Worm (Caenorhabditis elegans) whole organism, L4 larva: ENCODE results near the gene col-109.

ENCODE experiments used
- duxl-1 ChIP-seq: sonication (generic microtip); optimal IDR thresholded peaks from 2 replicates; lab custom pipeline; 2016; ENCODE audit warnings: mild to moderate bottlenecking, missing genetic modification characterization, moderate library complexity, missing compliant biosample characterization; ENCODE audit not compliant: poor library complexity
- madf-5 ChIP-seq, 2 experiments: fragments of 200-800 bp; sonication (Bioruptor generic); IDR thresholded peaks; 2 replicates each; pipeline ENCODE4 v1.3.6; 2022; ENCODE audit warnings: missing compliant biosample characterization in 2 of 2, missing genetic modification characterization in 2 of 2
- rbr-2 ChIP-seq: sonication (generic microtip); optimal IDR thresholded peaks from 2 replicates; lab custom pipeline; 2016; ENCODE audit warnings: missing genotype, missing genetic modification characterization, missing compliant biosample characterization
- unc-39 ChIP-seq: sonication (generic microtip); optimal IDR thresholded peaks from 2 replicates; lab custom pipeline; 2017; ENCODE audit warnings: missing biosample characterization, missing genetic modification characterization
- ztf-11 ChIP-seq: fragments of 150-350 bp; optimal IDR thresholded peaks from 2 replicates; lab custom pipeline; 2014; ENCODE audit warnings: missing biosample characterization, missing genetic modification characterization

ce11 chrIV:1834242-1834641, 14.2 kb upstream of the col-109 start, which contains the start of gene ccm-2:
- TF ChIP-seq unc-39 (tag; lab: Kevin White, UChicago) (no peak), rbr-2 (tag; lab: Kevin White, UChicago) (no peak), duxl-1 (tag; lab: Kevin White, UChicago) (no peak), ztf-11 (no peak), madf-5 (GFP tag; IDR thresholded peaks at IDR 0.05; lab: Robert Waterston, UW) (no peak)
